Worm (Caenorhabditis elegans) whole organism, young adult: ENCODE results near the gene stg-1.

Experiments used
- D2030.7 ChIP-seq: fragments of 200-800 bp; sonication (Bioruptor generic); IDR thresholded peaks from 2 replicates; pipeline ENCODE4 v1.3.6; 2022; ENCODE audit warnings: missing genetic modification reagents, missing genetic modification characterization, missing compliant biosample characterization
- Y56A3A.18 ChIP-seq: fragments of 200-800 bp; sonication (Bioruptor generic); IDR thresholded peaks from 2 replicates; pipeline ENCODE4 v1.3.6; 2022; ENCODE audit warnings: missing genetic modification reagents, missing genetic modification characterization, missing compliant biosample characterization
- Y95B8A.8 ChIP-seq: fragments of 200-800 bp; sonication (Bioruptor generic); IDR thresholded peaks from 2 replicates; pipeline ENCODE4 v1.3.6; 2022; ENCODE audit warnings: missing genetic modification reagents, missing genetic modification characterization, missing compliant biosample characterization
- ZK185.1 ChIP-seq: sonication (generic microtip); optimal IDR thresholded peaks from 2 replicates; lab custom pipeline; 2016; ENCODE audit warnings: mild to moderate bottlenecking, missing genetic modification characterization, missing compliant biosample characterization; ENCODE audit not compliant: poor library complexity, severe bottlenecking
- ama-1 ChIP-seq, 3 experiments: fragments of 150-350 bp in 1 of 3; sonication (generic microtip) in 2 of 3; optimal IDR thresholded peaks; 2 replicates each; lab custom pipeline; 2014 to 2018; ENCODE audit warnings: missing biosample characterization in 2 of 3, missing genetic modification characterization in 2 of 3, missing genetic modification reagents in 2 of 3
- ceh-100 ChIP-seq: fragments of 200-800 bp; sonication (Bioruptor generic); IDR thresholded peaks from 2 replicates; pipeline ENCODE4 v1.3.6; 2022; ENCODE audit warnings: missing genetic modification reagents, missing genetic modification characterization, missing compliant biosample characterization
- dpl-1 ChIP-seq: fragments of 150-350 bp; optimal IDR thresholded peaks from 2 replicates; lab custom pipeline; 2014; ENCODE audit warnings: missing biosample characterization, missing genetic modification reagents, missing genetic modification characterization
- lsl-1 ChIP-seq: fragments of 200-800 bp; sonication (Bioruptor generic); optimal IDR thresholded peaks from 2 replicates; lab custom pipeline; 2018; ENCODE audit warnings: mild to moderate bottlenecking, missing genetic modification characterization, moderate library complexity, missing compliant biosample characterization
- madf-8 ChIP-seq: fragments of 200-800 bp; sonication (Bioruptor generic); conservative IDR thresholded peaks from 2 replicates; pipeline ENCODE4 v1.3.6; 2022; ENCODE audit warnings: missing genetic modification reagents, missing genetic modification characterization, missing compliant biosample characterization
- nfya-1 ChIP-seq: sonication (generic microtip); optimal IDR thresholded peaks from 2 replicates; lab custom pipeline; 2017; ENCODE audit warnings: antibody characterized with exemption, missing compliant biosample characterization, missing genetic modification characterization, borderline replicate concordance; ENCODE audit not compliant: insufficient read depth
- snpc-1.1 ChIP-seq: sonication (generic microtip); optimal IDR thresholded peaks from 2 replicates; lab custom pipeline; 2017; ENCODE audit warnings: missing genetic modification characterization, mild to moderate bottlenecking, missing compliant biosample characterization, antibody characterized with exemption, moderate library complexity, missing genotype, missing genetic modification reagents; ENCODE audit not compliant: insufficient read depth
- snpc-4 ChIP-seq, 5 experiments: fragments of 150-350 bp in 1 of 5; sonication (generic microtip) in 4 of 5; optimal IDR thresholded peaks; 2 replicates each; lab custom pipeline; 2014 to 2018; ENCODE audit warnings: missing genetic modification characterization in 5 of 5, missing biosample characterization in 3 of 5, antibody characterized with exemption in 2 of 5, mild to moderate bottlenecking in 2 of 5, missing compliant biosample characterization in 2 of 5, missing genotype in 2 of 5, moderate library complexity in 2 of 5, missing genetic modification reagents in 1 of 5
- unc-130 ChIP-seq: sonication (generic microtip); optimal IDR thresholded peaks from 2 replicates; lab custom pipeline; 2016; ENCODE audit warnings: missing genetic modification reagents, missing genetic modification characterization, missing compliant biosample characterization
- ztf-18 ChIP-seq: sonication (generic microtip); optimal IDR thresholded peaks from 2 replicates; lab custom pipeline; 2016; ENCODE audit warnings: missing genotype, mild to moderate bottlenecking, missing genetic modification characterization, missing compliant biosample characterization

DNA sequence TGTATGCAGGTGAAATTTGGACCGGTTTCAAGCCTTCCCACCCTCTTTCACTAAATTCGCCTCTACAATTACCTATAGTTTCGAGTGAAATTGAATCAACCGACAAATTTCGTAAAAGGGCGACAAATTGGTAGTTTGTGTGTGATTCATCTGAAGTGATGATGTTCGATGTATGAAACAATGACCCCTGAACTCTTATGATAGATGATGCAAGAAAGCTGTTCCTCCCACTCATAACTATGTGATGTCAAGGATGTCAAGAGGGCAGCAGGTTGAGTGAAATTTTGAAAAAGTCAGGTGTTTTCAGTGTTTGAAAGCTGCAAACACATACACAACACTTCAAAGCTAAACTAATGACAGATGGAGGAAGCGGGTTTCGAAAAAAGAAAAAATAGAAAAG is 48.0 kb downstream of the stg-1 start:
- TF ChIP-seq D2030.7 (GFP tag; lab: Robert Waterston, UW) = no peak
- TF ChIP-seq Y56A3A.18 (GFP tag; lab: Robert Waterston, UW) = 0 out of 2 replicates have a peak, but pooled peaks have one; percentile 16
- no peak for TF ChIP-seq Y95B8A.8 (GFP tag; lab: Robert Waterston, UW)
- TF ChIP-seq ceh-100 (GFP tag; lab: Robert Waterston, UW) = no peak
- TF ChIP-seq ztf-18 (tag; lab: Kevin White, UChicago) = no peak
- no peak for TF ChIP-seq ama-1 (optimal IDR thresholded peaks at IDR 0.05; lab: Kevin White, UChicago)
- no peak for TF ChIP-seq ama-1 (GFP tag; optimal IDR thresholded peaks at IDR 0.05; lab: Kevin White, UChicago)
- TF ChIP-seq nfya-1 (tag; lab: Kevin White, UChicago) = no peak
- no peak for TF ChIP-seq snpc-1.1
- no peak for TF ChIP-seq dpl-1 (GFP tag; lab: Kevin White, UChicago)
- no peak for TF ChIP-seq snpc-4 (GFP tag; optimal IDR thresholded peaks at IDR 0.05; lab: Kevin White, UChicago)
- no peak for TF ChIP-seq snpc-4 (tag; optimal IDR thresholded peaks at IDR 0.05; lab: Kevin White, UChicago)
- no peak for TF ChIP-seq ZK185.1 (tag; lab: Kevin White, UChicago)
- TF ChIP-seq madf-8 (GFP tag; lab: Robert Waterston, UW) = no peak
- TF ChIP-seq lsl-1 = no peak
- TF ChIP-seq unc-130 (GFP tag; lab: Kevin White, UChicago) = no peak
